Fruit fly (Drosophila melanogaster) whole organism, embryonic: ENCODE measurements around the gene CG4101.

Experiments
- Adf1 ChIP-seq: fragments of 200-800 bp; sonication (Bioruptor generic); IDR thresholded peaks from 2 replicates; pipeline ENCODE4 v1.3.6; 2022; ENCODE audit warnings: missing biosample characterization, missing genetic modification characterization
- Blimp-1 ChIP-seq: fragments of 200-800 bp; sonication (Bioruptor generic); optimal IDR thresholded peaks from 3 replicates; lab custom pipeline; 2018; ENCODE audit warnings: missing biosample characterization, missing genetic modification characterization, mild to moderate bottlenecking, moderate library complexity, missing genetic modification reagents
- CG10366 ChIP-seq: fragments of 200-800 bp; sonication (Bioruptor generic); IDR thresholded peaks from 2 replicates; pipeline ENCODE4 v1.3.6; 2022; ENCODE audit warnings: missing biosample characterization, missing genetic modification characterization
- CG10543 ChIP-seq: fragments of 200-800 bp; sonication (Bioruptor generic); optimal IDR thresholded peaks from 3 replicates; lab custom pipeline; 2017; ENCODE audit warnings: missing biosample characterization, mild to moderate bottlenecking, missing genetic modification characterization, moderate library complexity
- CG11085 ChIP-seq: fragments of 200-800 bp; sonication (Bioruptor generic); IDR thresholded peaks from 2 replicates; pipeline ENCODE4 v1.3.6; 2022; ENCODE audit warnings: missing biosample characterization, missing genetic modification characterization
- CG11456 ChIP-seq: fragments of 200-800 bp; sonication (Bioruptor generic); IDR thresholded peaks from 3 replicates; pipeline ENCODE4 v1.3.6; 2022; ENCODE audit warnings: missing biosample characterization, missing genetic modification characterization
- CG12071 ChIP-seq: fragments of 200-800 bp; sonication (Bioruptor generic); optimal IDR thresholded peaks from 3 replicates; lab custom pipeline; 2018; ENCODE audit warnings: missing biosample characterization, mild to moderate bottlenecking, missing genetic modification characterization
- CG12391 ChIP-seq: fragments of 200-800 bp; sonication (Bioruptor generic); optimal IDR thresholded peaks from 3 replicates; lab custom pipeline; 2018; ENCODE audit warnings: missing biosample characterization, mild to moderate bottlenecking, missing genetic modification characterization, moderate library complexity
- CG12659 ChIP-seq: fragments of 200-800 bp; sonication (Bioruptor generic); optimal IDR thresholded peaks from 3 replicates; lab custom pipeline; 2017; ENCODE audit warnings: mild to moderate bottlenecking, missing biosample characterization, missing genetic modification reagents, missing genetic modification characterization
- CG14050 ChIP-seq: fragments of 200-800 bp; sonication (Bioruptor generic); IDR thresholded peaks from 3 replicates; pipeline ENCODE4 v1.3.6; 2022; ENCODE audit warnings: missing biosample characterization, missing genetic modification characterization
- CG14710 ChIP-seq: fragments of 200-800 bp; sonication (Bioruptor generic); optimal IDR thresholded peaks from 3 replicates; lab custom pipeline; 2019; ENCODE audit warnings: missing biosample characterization, mild to moderate bottlenecking, missing genetic modification characterization, moderate library complexity
- CG16815 ChIP-seq: fragments of 200-800 bp; sonication (Bioruptor generic); optimal IDR thresholded peaks from 3 replicates; lab custom pipeline; 2017; ENCODE audit warnings: missing biosample characterization, mild to moderate bottlenecking, missing genetic modification characterization
- CG2116 ChIP-seq: fragments of 200-800 bp; sonication (Bioruptor generic); optimal IDR thresholded peaks from 3 replicates; lab custom pipeline; 2018; ENCODE audit warnings: missing biosample characterization, mild to moderate bottlenecking, missing genetic modification characterization
- CG2199 ChIP-seq: fragments of 200-800 bp; sonication (Bioruptor generic); IDR thresholded peaks from 3 replicates; pipeline ENCODE4 v1.3.6; 2022; ENCODE audit warnings: missing biosample characterization, missing genetic modification characterization
- CG2875 ChIP-seq: fragments of 200-800 bp; sonication (Bioruptor generic); optimal IDR thresholded peaks from 2 replicates; lab custom pipeline; 2017; ENCODE audit warnings: missing biosample characterization, mild to moderate bottlenecking, missing genetic modification characterization, missing genetic modification reagents
- CG3065 ChIP-seq: fragments of 200-800 bp; sonication (Bioruptor generic); optimal IDR thresholded peaks from 2 replicates; lab custom pipeline; 2016; ENCODE audit warnings: missing biosample characterization, missing genetic modification characterization
- CG31365 ChIP-seq: fragments of 200-800 bp; sonication (Bioruptor generic); optimal IDR thresholded peaks from 2 replicates; lab custom pipeline; 2018; ENCODE audit warnings: missing biosample characterization, mild to moderate bottlenecking, missing genetic modification characterization
- CG31388 ChIP-seq: fragments of 200-800 bp; sonication (Bioruptor generic); optimal IDR thresholded peaks from 2 replicates; lab custom pipeline; 2016; ENCODE audit warnings: missing biosample characterization, missing genetic modification characterization
- CG33557 ChIP-seq: fragments of 200-800 bp; sonication (Bioruptor generic); optimal IDR thresholded peaks from 2 replicates; lab custom pipeline; 2019; ENCODE audit warnings: missing biosample characterization, mild to moderate bottlenecking, missing genetic modification characterization, moderate library complexity
- CG4854 ChIP-seq: fragments of 200-800 bp; sonication (Bioruptor generic); optimal IDR thresholded peaks from 2 replicates; lab custom pipeline; 2016; ENCODE audit warnings: missing biosample characterization, missing genetic modification characterization, inconsistent platforms
- CG6791 ChIP-seq: fragments of 200-800 bp; sonication (Bioruptor generic); IDR thresholded peaks from 3 replicates; pipeline ENCODE4 v1.3.6; 2022; ENCODE audit warnings: missing biosample characterization, missing genetic modification characterization; ENCODE audit not compliant: partially characterized antibody
- CG9797 ChIP-seq: fragments of 200-800 bp; sonication (Bioruptor generic); optimal IDR thresholded peaks from 3 replicates; lab custom pipeline; 2018; ENCODE audit warnings: missing biosample characterization, mild to moderate bottlenecking, missing genetic modification characterization
- CG9932 ChIP-seq: fragments of 200-800 bp; sonication (Bioruptor generic); IDR thresholded peaks from 2 replicates; pipeline ENCODE4 v1.3.6; 2022; ENCODE audit warnings: missing biosample characterization, missing genetic modification characterization
- CTCF ChIP-seq: fragments of 200-800 bp; sonication (Bioruptor generic); optimal IDR thresholded peaks from 2 replicates; lab custom pipeline; 2017; ENCODE audit warnings: missing biosample characterization, mild to moderate bottlenecking, missing genetic modification characterization, moderate library complexity
- Fer1 ChIP-seq: fragments of 200-800 bp; sonication (Bioruptor generic); optimal IDR thresholded peaks from 2 replicates; lab custom pipeline; 2017; ENCODE audit warnings: missing biosample characterization, mild to moderate bottlenecking, missing genetic modification characterization
- Hr39 ChIP-seq: fragments of >200 bp; optimal IDR thresholded peaks from 2 replicates; lab custom pipeline; 2017
- NC2β ChIP-seq: fragments of 200-800 bp; sonication (Bioruptor generic); optimal IDR thresholded peaks from 2 replicates; lab custom pipeline; 2016; ENCODE audit warnings: missing biosample characterization, missing genetic modification characterization
- NFAT ChIP-seq: fragments of 200-800 bp; sonication (Bioruptor generic); IDR thresholded peaks from 2 replicates; pipeline ENCODE4 v1.3.6; 2022; ENCODE audit warnings: missing biosample characterization, missing genetic modification characterization
- NK7.1 ChIP-seq: fragments of 200-800 bp; sonication (Bioruptor generic); optimal IDR thresholded peaks from 3 replicates; lab custom pipeline; 2016; ENCODE audit warnings: missing biosample characterization, missing genetic modification characterization
- Nf-YC ChIP-seq: fragments of 200-800 bp; optimal IDR thresholded peaks from 3 replicates; lab custom pipeline; 2019; ENCODE audit warnings: missing biosample characterization, mild to moderate bottlenecking, missing genetic modification characterization, moderate library complexity
- PHDP ChIP-seq: fragments of 200-800 bp; sonication (Bioruptor generic); optimal IDR thresholded peaks from 3 replicates; lab custom pipeline; 2018; ENCODE audit warnings: missing biosample characterization, mild to moderate bottlenecking, missing genetic modification characterization, moderate library complexity
- Scr ChIP-seq: fragments of 200-800 bp; sonication (Bioruptor generic); IDR thresholded peaks from 2 replicates; pipeline ENCODE4 v1.3.6; 2022; ENCODE audit warnings: missing biosample characterization, missing genetic modification characterization; ENCODE audit not compliant: partially characterized antibody
- Ssrp ChIP-seq: fragments of 200-800 bp; sonication (Bioruptor generic); optimal IDR thresholded peaks from 2 replicates; lab custom pipeline; 2018; ENCODE audit warnings: missing biosample characterization, mild to moderate bottlenecking, missing genetic modification characterization, moderate library complexity
- Taf1 ChIP-seq: fragments of 200-800 bp; sonication (Bioruptor generic); IDR thresholded peaks from 2 replicates; pipeline ENCODE4 v1.3.6; 2022; ENCODE audit warnings: missing biosample characterization, missing genetic modification characterization
- aop ChIP-seq: fragments of 200-800 bp; sonication (Bioruptor generic); IDR thresholded peaks from 2 replicates; pipeline ENCODE4 v1.3.6; 2022; ENCODE audit warnings: missing biosample characterization, missing genetic modification characterization
- ci ChIP-seq: fragments of 200-800 bp; sonication (Bioruptor generic); IDR thresholded peaks from 3 replicates; pipeline ENCODE4 v1.3.6; 2022; ENCODE audit warnings: missing biosample characterization, missing genetic modification characterization
- dan ChIP-seq: fragments of 200-800 bp; sonication (Bioruptor generic); IDR thresholded peaks from 2 replicates; pipeline ENCODE4 v1.3.6; 2022; ENCODE audit warnings: missing biosample characterization, missing genetic modification characterization
- dati ChIP-seq: fragments of 200-800 bp; sonication (Bioruptor generic); IDR thresholded peaks from 2 replicates; pipeline ENCODE4 v1.3.6; 2022; ENCODE audit warnings: missing biosample characterization, missing genetic modification characterization
- en ChIP-seq: fragments of 200-800 bp; sonication (Bioruptor generic); optimal IDR thresholded peaks from 2 replicates; lab custom pipeline; 2016; ENCODE audit warnings: missing biosample characterization, missing genetic modification characterization
- eve ChIP-seq, 2 experiments: fragments of >200 bp; optimal IDR thresholded peaks; 2 replicates each; lab custom pipeline; 2017; ENCODE audit warnings: missing biosample characterization in 2 of 2, missing genetic modification characterization in 2 of 2
- exex ChIP-seq: fragments of 200-800 bp; sonication (Bioruptor generic); optimal IDR thresholded peaks from 4 replicates; lab custom pipeline; 2018; ENCODE audit warnings: missing biosample characterization, mild to moderate bottlenecking, missing genetic modification characterization, moderate library complexity
- fd3F ChIP-seq: fragments of 200-800 bp; sonication (Bioruptor generic); optimal IDR thresholded peaks from 2 replicates; lab custom pipeline; 2018; ENCODE audit warnings: missing biosample characterization, mild to moderate bottlenecking, missing genetic modification characterization, moderate library complexity
- gcm ChIP-seq: fragments of 200-800 bp; sonication (Bioruptor generic); optimal IDR thresholded peaks from 2 replicates; lab custom pipeline; 2019; ENCODE audit warnings: missing biosample characterization, mild to moderate bottlenecking, missing genetic modification characterization, moderate library complexity
- hb ChIP-seq: fragments of 200-800 bp; sonication (Bioruptor generic); IDR thresholded peaks from 3 replicates; pipeline ENCODE4 v1.3.6; 2022; ENCODE audit warnings: missing biosample characterization, missing genetic modification characterization; ENCODE audit not compliant: partially characterized antibody
- her ChIP-seq: fragments of 200-800 bp; sonication (Bioruptor generic); optimal IDR thresholded peaks from 2 replicates; lab custom pipeline; 2016; ENCODE audit warnings: missing biosample characterization, missing genetic modification characterization
- ind ChIP-seq: fragments of 200-800 bp; sonication (Bioruptor generic); optimal IDR thresholded peaks from 3 replicates; lab custom pipeline; 2016; ENCODE audit warnings: missing biosample characterization, missing genetic modification characterization
- lov ChIP-seq, 2 experiments: fragments of 200-800 bp in 1 of 2; fragments of >200 bp in 1 of 2; sonication (Bioruptor generic) in 1 of 2; IDR thresholded peaks in 1 of 2; optimal IDR thresholded peaks in 1 of 2; 2 replicates in 1 of 2; 3 replicates in 1 of 2; pipeline versions ENCODE4 v1.3.6 to Lab custom; 2017 to 2022; ENCODE audit warnings: missing biosample characterization in 1 of 2, missing genetic modification characterization in 1 of 2
- mirr ChIP-seq: fragments of 200-800 bp; sonication (Bioruptor generic); optimal IDR thresholded peaks from 3 replicates; lab custom pipeline; 2018; ENCODE audit warnings: missing biosample characterization, mild to moderate bottlenecking, missing genetic modification characterization
- pho ChIP-seq: fragments of 200-800 bp; sonication (Bioruptor generic); optimal IDR thresholded peaks from 2 replicates; lab custom pipeline; 2016; ENCODE audit warnings: missing biosample characterization, missing genetic modification characterization
- row ChIP-seq: fragments of 200-800 bp; sonication (Bioruptor generic); IDR thresholded peaks from 3 replicates; pipeline ENCODE4 v1.3.6; 2022; ENCODE audit warnings: missing biosample characterization, missing genetic modification characterization
- sens ChIP-seq: fragments of 200-800 bp; sonication (Bioruptor generic); peaks from one replicate; lab custom pipeline; 2016; ENCODE audit warnings: missing biosample characterization, missing genetic modification characterization
- sens-2 ChIP-seq: fragments of 200-800 bp; sonication (Bioruptor generic); IDR thresholded peaks from 2 replicates; pipeline ENCODE4 v1.3.6; 2022; ENCODE audit warnings: missing biosample characterization, missing genetic modification characterization

Gene CG4101

DNA sequence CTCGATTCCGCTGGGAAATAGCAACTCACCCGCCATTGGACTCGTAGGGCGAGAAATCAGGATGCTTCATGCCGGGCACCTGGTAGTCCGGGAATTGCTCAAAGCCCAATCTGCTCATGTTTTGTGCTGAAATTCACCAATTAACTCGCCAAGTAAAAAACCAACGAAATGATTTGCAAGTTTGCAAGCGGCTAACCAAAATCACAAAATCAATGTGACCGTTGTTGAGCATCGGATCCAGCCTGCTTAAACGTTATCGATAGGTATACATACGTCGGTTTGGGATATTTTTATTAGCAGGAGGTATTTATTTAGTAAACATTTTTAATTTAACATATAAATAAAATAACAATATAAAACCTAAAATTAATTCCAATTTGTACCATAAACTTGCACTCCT is 2.1 kb upstream of the CG4101 start, which contains the start of gene Prosbeta6 (continued):
- TF ChIP-seq CG2875 (GFP tag; lab: Kevin White, UChicago): no peak
- peak; percentile 59 for TF ChIP-seq Scr (GFP tag; lab: Robert Waterston, UW)
- TF ChIP-seq CG9797 (GFP tag; lab: Kevin White, UChicago): peak; percentile 71
- no peak for TF ChIP-seq en (GFP tag; lab: Kevin White, UChicago)
- no peak for TF ChIP-seq Nf-YC
- no peak for TF ChIP-seq sens (GFP tag; lab: Kevin White, UChicago)
- TF ChIP-seq hb (GFP tag; lab: Robert Waterston, UW): no peak
- no peak for TF ChIP-seq NC2β
- no peak for TF ChIP-seq CG31388 (GFP tag; lab: Kevin White, UChicago)
- TF ChIP-seq pho (GFP tag; lab: Kevin White, UChicago): no peak
- no peak for TF ChIP-seq fd3F (GFP tag; lab: Kevin White, UChicago)
- TF ChIP-seq eve (GFP tag; optimal IDR thresholded peaks at IDR 0.05; lab: Kevin White, UChicago): no peak
- TF ChIP-seq CG12391 (tag; lab: Kevin White, UChicago): no peak
- TF ChIP-seq CG12071 (GFP tag; lab: Kevin White, UChicago): no peak
- no peak for TF ChIP-seq Blimp-1 (GFP tag; lab: Kevin White, UChicago)
- TF ChIP-seq mirr (GFP tag; lab: Kevin White, UChicago): no peak
- no peak for TF ChIP-seq CG2199 (GFP tag; lab: Robert Waterston, UW)
- no peak for TF ChIP-seq CG3065 (GFP tag; lab: Kevin White, UChicago)
- no peak for TF ChIP-seq Hr39
- no peak for TF ChIP-seq CG10543 (GFP tag; lab: Kevin White, UChicago)
- TF ChIP-seq CTCF: no peak
- peak; percentile 60; the same call in 1 of the 3 replicates for TF ChIP-seq CG6791 (GFP tag; lab: Robert Waterston, UW)
- peak; percentile 49; the same call in 2 of the 3 replicates for TF ChIP-seq row (GFP tag; lab: Robert Waterston, UW)
- no peak for TF ChIP-seq NFAT (GFP tag; lab: Robert Waterston, UW)
- TF ChIP-seq NK7.1 (GFP tag; lab: Kevin White, UChicago): no peak
- TF ChIP-seq exex (tag; lab: Kevin White, UChicago): no peak
- TF ChIP-seq CG16815 (GFP tag; lab: Kevin White, UChicago): no peak
- TF ChIP-seq CG11456 (GFP tag; lab: Robert Waterston, UW): no peak
- TF ChIP-seq dan (GFP tag; lab: Robert Waterston, UW): no peak
- no peak for TF ChIP-seq Taf1 (GFP tag; lab: Robert Waterston, UW)
- TF ChIP-seq sens-2 (GFP tag; lab: Robert Waterston, UW): no peak
- TF ChIP-seq CG4854 (GFP tag; lab: Kevin White, UChicago): no peak
- TF ChIP-seq lov (optimal IDR thresholded peaks at IDR 0.05; lab: Kevin White, UChicago): no peak
- TF ChIP-seq lov (GFP tag; IDR thresholded peaks at IDR 0.05; lab: Robert Waterston, UW): no peak
- TF ChIP-seq CG31365 (tag; lab: Kevin White, UChicago): no peak
- TF ChIP-seq ci (GFP tag; lab: Robert Waterston, UW): no peak
- TF ChIP-seq ind (GFP tag; lab: Kevin White, UChicago): no peak
- no peak for TF ChIP-seq CG9932 (GFP tag; lab: Robert Waterston, UW)
- no peak for TF ChIP-seq her (GFP tag; lab: Kevin White, UChicago)
- TF ChIP-seq gcm (GFP tag; lab: Kevin White, UChicago): no peak
- no peak for TF ChIP-seq CG14050 (GFP tag; lab: Robert Waterston, UW)
- peak; percentile 39 for TF ChIP-seq CG12659
- TF ChIP-seq Ssrp (tag; lab: Kevin White, UChicago): no peak
- peak; percentile 27 for TF ChIP-seq CG14710 (tag; lab: Kevin White, UChicago)
- TF ChIP-seq Fer1 (GFP tag; lab: Kevin White, UChicago): no peak
- no peak for TF ChIP-seq CG33557
- no peak for TF ChIP-seq CG10366 (GFP tag; lab: Robert Waterston, UW)
- no peak for TF ChIP-seq CG11085
- no peak for TF ChIP-seq Adf1
- peak; percentile 16 for TF ChIP-seq CG2116
- no peak for TF ChIP-seq PHDP (tag; lab: Kevin White, UChicago)
- TF ChIP-seq aop (GFP tag; lab: Robert Waterston, UW): no peak
- no peak for TF ChIP-seq dati (GFP tag; lab: Robert Waterston, UW)
